Worm (Caenorhabditis elegans) whole organism, L1 larva: Measurements from ENCODE around the gene Y67A10A.3.

Experiments used
- C04F5.9 ChIP-seq: sonication (generic microtip); optimal IDR thresholded peaks from 2 replicates; lab custom pipeline; 2016; ENCODE audit warnings: missing genetic modification characterization, missing compliant biosample characterization
- C16A3.4 ChIP-seq: fragments of 150-350 bp; optimal IDR thresholded peaks from 2 replicates; lab custom pipeline; 2014; ENCODE audit warnings: missing biosample characterization, missing genetic modification characterization
- Y116A8C.19 ChIP-seq: sonication (generic microtip); optimal IDR thresholded peaks from 2 replicates; lab custom pipeline; 2016; ENCODE audit warnings: missing compliant biosample characterization, missing genetic modification characterization, borderline replicate concordance
- alr-1 ChIP-seq: fragments of 200-800 bp; sonication (Bioruptor generic); optimal IDR thresholded peaks from 2 replicates; lab custom pipeline; 2018; ENCODE audit warnings: borderline replicate concordance, mild to moderate bottlenecking, missing genetic modification characterization, missing compliant biosample characterization
- ceh-63 ChIP-seq: fragments of 200-800 bp; sonication (Bioruptor generic); optimal IDR thresholded peaks from 2 replicates; lab custom pipeline; 2018; ENCODE audit warnings: mild to moderate bottlenecking, missing genetic modification characterization, missing compliant biosample characterization
- ceh-82 ChIP-seq, 3 experiments: fragments of 150-350 bp in 1 of 3; sonication (generic microtip) in 2 of 3; optimal IDR thresholded peaks; 2 replicates each; lab custom pipeline; 2014 to 2017; ENCODE audit warnings: missing biosample characterization in 3 of 3, missing genetic modification characterization in 3 of 3
- ces-1 ChIP-seq: fragments of 150-350 bp; optimal IDR thresholded peaks from 2 replicates; lab custom pipeline; 2014; ENCODE audit warnings: missing biosample characterization, missing genetic modification reagents, missing genetic modification characterization
- egl-13 ChIP-seq: sonication (generic microtip); optimal IDR thresholded peaks from 2 replicates; lab custom pipeline; 2016; ENCODE audit warnings: missing genotype, missing genetic modification reagents, missing genetic modification characterization, missing compliant biosample characterization
- elt-2 ChIP-seq: sonication (generic microtip); optimal IDR thresholded peaks from 2 replicates; lab custom pipeline; 2016; ENCODE audit warnings: missing genetic modification characterization, mild to moderate bottlenecking, inconsistent platforms, missing compliant biosample characterization, missing genetic modification reagents
- ets-5 ChIP-seq: fragments of 200-800 bp; sonication (Bioruptor generic); IDR thresholded peaks from 2 replicates; pipeline ENCODE4 v1.3.6; 2022; ENCODE audit warnings: missing genetic modification characterization, missing compliant biosample characterization
- hlh-17 ChIP-seq: fragments of 200-800 bp; sonication (Bioruptor generic); optimal IDR thresholded peaks from 2 replicates; lab custom pipeline; 2018; ENCODE audit warnings: missing genetic modification characterization, mild to moderate bottlenecking, missing compliant biosample characterization, moderate library complexity, borderline replicate concordance
- hlh-4 ChIP-seq: sonication (generic microtip); optimal IDR thresholded peaks from 2 replicates; lab custom pipeline; 2016; ENCODE audit warnings: mild to moderate bottlenecking, missing genetic modification characterization, missing compliant biosample characterization
- jun-1 ChIP-seq: fragments of 150-350 bp; optimal IDR thresholded peaks from 2 replicates; lab custom pipeline; 2014; ENCODE audit warnings: missing biosample characterization, missing genetic modification reagents, missing genetic modification characterization
- lin-13 ChIP-seq: fragments of 150-350 bp; optimal IDR thresholded peaks from 2 replicates; lab custom pipeline; 2014; ENCODE audit warnings: missing biosample characterization, missing genetic modification reagents, missing genetic modification characterization
- lin-35 ChIP-seq, 2 experiments: fragments of 150-350 bp; optimal IDR thresholded peaks; 2 replicates each; lab custom pipeline; 2014; ENCODE audit warnings: missing biosample characterization in 2 of 2, missing genetic modification characterization in 2 of 2, missing genetic modification reagents in 2 of 2
- lin-39 ChIP-seq: fragments of 150-350 bp; optimal IDR thresholded peaks from 2 replicates; lab custom pipeline; 2014; ENCODE audit warnings: missing biosample characterization, missing genetic modification reagents, missing genetic modification characterization
- lir-3 ChIP-seq: sonication (generic microtip); optimal IDR thresholded peaks from 2 replicates; lab custom pipeline; 2016; ENCODE audit warnings: mild to moderate bottlenecking, missing genetic modification characterization, moderate library complexity, missing compliant biosample characterization; ENCODE audit not compliant: poor library complexity
- mab-9 ChIP-seq: fragments of 200-800 bp; sonication (Bioruptor generic); IDR thresholded peaks from 2 replicates; pipeline ENCODE4 v1.3.6; 2022; ENCODE audit warnings: missing genetic modification reagents, missing genetic modification characterization, missing compliant biosample characterization
- mef-2 ChIP-seq: fragments of 150-350 bp; optimal IDR thresholded peaks from 2 replicates; lab custom pipeline; 2014; ENCODE audit warnings: missing biosample characterization, missing genetic modification characterization
- mep-1 ChIP-seq: fragments of 150-350 bp; optimal IDR thresholded peaks from 2 replicates; lab custom pipeline; 2014; ENCODE audit warnings: missing biosample characterization, missing genetic modification characterization
- nhr-19 ChIP-seq: fragments of 200-800 bp; sonication (Bioruptor generic); conservative IDR thresholded peaks from 2 replicates; pipeline ENCODE4 v1.3.6; 2022; ENCODE audit warnings: missing genetic modification characterization, missing compliant biosample characterization
- nhr-237 ChIP-seq: fragments of 150-350 bp; optimal IDR thresholded peaks from 2 replicates; lab custom pipeline; 2014; ENCODE audit warnings: missing biosample characterization, missing genetic modification characterization
- nhr-28 ChIP-seq: fragments of 150-350 bp; optimal IDR thresholded peaks from 2 replicates; lab custom pipeline; 2014; ENCODE audit warnings: missing biosample characterization, missing genetic modification characterization
- nhr-47 ChIP-seq: sonication (generic microtip); optimal IDR thresholded peaks from 2 replicates; lab custom pipeline; 2016; ENCODE audit warnings: mild to moderate bottlenecking, missing genetic modification characterization, moderate library complexity, missing compliant biosample characterization
- nhr-71 ChIP-seq: sonication (generic microtip); optimal IDR thresholded peaks from 2 replicates; lab custom pipeline; 2016; ENCODE audit warnings: mild to moderate bottlenecking, missing genetic modification characterization, moderate library complexity, missing compliant biosample characterization
- nhr-76 ChIP-seq: sonication (generic microtip); optimal IDR thresholded peaks from 2 replicates; lab custom pipeline; 2017; ENCODE audit warnings: missing biosample characterization, missing genetic modification characterization
- nhr-77 ChIP-seq: fragments of 150-350 bp; optimal IDR thresholded peaks from 2 replicates; lab custom pipeline; 2014; ENCODE audit warnings: missing biosample characterization, missing genetic modification characterization
- nhr-90 ChIP-seq: sonication (generic microtip); optimal IDR thresholded peaks from 2 replicates; lab custom pipeline; 2016; ENCODE audit warnings: mild to moderate bottlenecking, missing genetic modification characterization, missing compliant biosample characterization; ENCODE audit not compliant: poor library complexity
- pqm-1 ChIP-seq: sonication (generic microtip); optimal IDR thresholded peaks from 3 replicates; lab custom pipeline; 2017; ENCODE audit warnings: missing biosample characterization, missing genetic modification characterization
- rnt-1 ChIP-seq: sonication (generic microtip); optimal IDR thresholded peaks from 2 replicates; lab custom pipeline; 2016; ENCODE audit warnings: mild to moderate bottlenecking, missing genetic modification characterization, moderate library complexity, missing compliant biosample characterization
- skn-1 ChIP-seq: fragments of 150-350 bp; optimal IDR thresholded peaks from 2 replicates; lab custom pipeline; 2014; ENCODE audit warnings: missing biosample characterization, missing genetic modification characterization
- snpc-4 ChIP-seq: fragments of 150-350 bp; optimal IDR thresholded peaks from 2 replicates; lab custom pipeline; 2014; ENCODE audit warnings: missing biosample characterization, missing genetic modification characterization
- snu-23 ChIP-seq: sonication (generic microtip); optimal IDR thresholded peaks from 2 replicates; lab custom pipeline; 2016; ENCODE audit warnings: missing genetic modification characterization, missing compliant biosample characterization
- sptf-1 ChIP-seq: fragments of 150-350 bp; optimal IDR thresholded peaks from 2 replicates; lab custom pipeline; 2014; ENCODE audit warnings: missing biosample characterization, missing genetic modification characterization
- tbx-2 ChIP-seq: sonication (generic microtip); optimal IDR thresholded peaks from 2 replicates; lab custom pipeline; 2016; ENCODE audit warnings: missing genetic modification characterization, missing compliant biosample characterization
- unc-130 ChIP-seq: fragments of 150-350 bp; optimal IDR thresholded peaks from 2 replicates; lab custom pipeline; 2017; ENCODE audit warnings: missing biosample characterization, missing genetic modification characterization, inconsistent platforms
- unc-30 ChIP-seq: sonication (generic microtip); optimal IDR thresholded peaks from 2 replicates; lab custom pipeline; 2017; ENCODE audit warnings: missing biosample characterization, missing genetic modification characterization
- unc-86 ChIP-seq: sonication (generic microtip); optimal IDR thresholded peaks from 2 replicates; lab custom pipeline; 2016; ENCODE audit warnings: missing genetic modification characterization, missing compliant biosample characterization
- zag-1 ChIP-seq: fragments of 150-350 bp; optimal IDR thresholded peaks from 2 replicates; lab custom pipeline; 2014; ENCODE audit warnings: missing biosample characterization, missing genetic modification characterization
- zip-4 ChIP-seq: fragments of 200-800 bp; sonication (Bioruptor generic); optimal IDR thresholded peaks from 2 replicates; lab custom pipeline; 2018; ENCODE audit warnings: mild to moderate bottlenecking, missing genetic modification characterization, moderate library complexity, missing compliant biosample characterization
- ztf-11 ChIP-seq, 2 experiments: sonication (generic microtip); optimal IDR thresholded peaks; 2 replicates each; lab custom pipeline; 2016 to 2017; ENCODE audit warnings: missing genetic modification characterization in 2 of 2, missing biosample characterization in 1 of 2, missing compliant biosample characterization in 1 of 2
- ztf-4 ChIP-seq: fragments of 150-350 bp; optimal IDR thresholded peaks from 2 replicates; lab custom pipeline; 2014; ENCODE audit warnings: missing biosample characterization, missing genetic modification characterization

Y67A10A.3 gene

DNA sequence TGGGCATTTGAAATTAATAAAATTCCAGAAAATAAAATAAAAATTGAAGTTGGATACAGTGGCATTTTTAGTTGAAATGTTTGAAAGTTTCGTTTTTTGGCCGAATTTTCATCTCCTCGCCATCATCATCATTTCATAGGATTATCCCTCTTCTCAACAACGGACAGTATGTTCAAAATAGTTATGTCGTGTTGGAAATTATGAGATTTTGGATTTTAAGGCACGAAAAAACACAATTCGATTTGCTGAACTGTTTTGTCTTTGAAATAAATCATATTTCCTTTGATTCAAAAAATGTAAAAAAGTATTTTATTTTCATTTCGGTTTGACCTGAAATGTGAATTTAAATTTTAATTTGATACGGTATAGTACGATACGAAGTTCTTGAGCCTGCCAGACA is 9.5 kb upstream of the Y67A10A.3 start, which contains the start of gene srlf-28:
Gene srlf-28, minus strand, starts transcription at position 101 of the 400 bp plus-strand sequence.
- no peak for TF ChIP-seq hlh-4 (tag; lab: Kevin White, UChicago)

- TF ChIP-seq ztf-11 (tag; optimal IDR thresholded peaks at IDR 0.05; lab: Kevin White, UChicago) (no peak), lin-39 (tag; lab: Kevin White, UChicago) (no peak), ces-1 (GFP tag; lab: Kevin White, UChicago) (no peak), skn-1 (no peak), pqm-1 (no peak), lin-35 (GFP tag; optimal IDR thresholded peaks at IDR 0.05; lab: Kevin White, UChicago) (no peak)
Observed at ce11 chrIV:14339657-14340056, 5.4 kb upstream of the Y67A10A.3 start, which contains the start of gene Y67A10A.11. Gene Y67A10A.11, plus strand, starts transcription at chrIV:14339957.

ce11 chrIV:14337757-14338156 is 3.5 kb upstream of the Y67A10A.3 start, which contains the start of gene Y67A10A.2:
Gene Y67A10A.2, plus strand, starts transcription at chrIV:14338057.
- no peak for TF ChIP-seq nhr-71

DNA sequence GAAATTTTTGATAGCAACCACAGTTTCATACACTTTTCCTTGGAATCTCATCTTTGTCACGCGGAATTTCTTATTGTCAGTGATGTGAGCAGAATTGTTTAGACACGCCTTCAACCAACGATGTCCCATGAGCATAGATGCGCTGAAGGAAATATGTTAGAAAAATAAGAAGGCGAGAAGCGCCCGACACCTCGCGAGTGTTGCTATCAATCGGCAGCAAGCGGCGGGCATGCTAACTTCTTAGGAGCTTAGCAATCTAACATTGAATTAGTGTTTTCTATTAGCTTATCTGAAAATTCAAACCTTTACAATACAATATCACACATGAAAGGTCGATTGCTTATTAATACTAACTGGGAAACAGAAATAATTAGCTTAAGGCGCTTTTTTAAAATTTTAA is 1.5 kb upstream of the Y67A10A.3 start:
- no peak for TF ChIP-seq tbx-2 (tag; lab: Kevin White, UChicago)
- TF ChIP-seq ceh-63 (GFP tag; lab: Kevin White, UChicago): no peak
- TF ChIP-seq Y116A8C.19 (tag; lab: Kevin White, UChicago): no peak
- TF ChIP-seq nhr-237: no peak
- no peak for TF ChIP-seq unc-130 (tag; lab: Kevin White, UChicago)
- no peak for TF ChIP-seq hlh-4 (tag; lab: Kevin White, UChicago)
- no peak for TF ChIP-seq nhr-77 (tag; lab: Kevin White, UChicago)
- no peak for TF ChIP-seq hlh-17 (GFP tag; lab: Kevin White, UChicago)
- no peak for TF ChIP-seq rnt-1 (tag; lab: Kevin White, UChicago)
- no peak for TF ChIP-seq zip-4 (GFP tag; lab: Kevin White, UChicago)
- TF ChIP-seq lin-13 (GFP tag; lab: Kevin White, UChicago): no peak
- TF ChIP-seq pqm-1: no peak
- TF ChIP-seq alr-1 (tag; lab: Kevin White, UChicago): no peak
- no peak for TF ChIP-seq egl-13 (tag; lab: Kevin White, UChicago)
- TF ChIP-seq, all 84 proteins: peak for 0

DNA sequence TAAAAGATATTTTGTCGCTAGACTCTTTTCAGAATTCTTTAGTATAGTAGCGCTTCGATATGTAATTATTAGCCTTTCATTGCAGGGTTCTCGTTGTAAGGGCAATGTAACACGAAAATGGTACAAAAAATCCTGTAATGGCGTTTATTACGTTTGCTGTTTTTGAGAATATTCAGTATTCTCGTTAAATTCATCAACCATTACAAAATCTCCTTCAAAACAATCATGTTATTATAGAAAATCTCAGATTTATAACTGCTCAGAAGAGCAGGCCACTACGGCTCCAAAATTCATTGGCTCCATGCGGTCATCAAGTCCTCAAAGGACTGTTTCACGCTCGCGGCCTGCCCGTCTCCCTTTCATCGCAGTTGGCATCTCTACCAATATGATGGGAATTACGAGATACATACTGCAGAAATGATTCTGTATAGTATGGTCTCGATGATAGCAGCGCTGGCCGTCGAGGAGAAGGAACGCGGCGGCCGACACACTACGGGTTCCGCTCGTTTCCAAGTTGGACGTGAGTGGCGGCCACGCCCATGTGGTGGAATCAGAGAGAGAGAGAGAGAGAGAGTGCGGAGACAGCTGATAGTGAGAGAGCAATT is 7.5 kb downstream of the Y67A10A.3 start:
- TF ChIP-seq ets-5 (GFP tag; lab: Robert Waterston, UW) (no peak), unc-30 (tag; lab: Kevin White, UChicago) (no peak), rnt-1 (tag; lab: Kevin White, UChicago) (peak; percentile 94), nhr-47 (tag; lab: Kevin White, UChicago) (peak; percentile 91), nhr-237 (no peak), jun-1 (tag; lab: Kevin White, UChicago) (peak; percentile 34), lir-3 (no peak), nhr-90 (peak; percentile 96), sptf-1 (tag; lab: Kevin White, UChicago) (no peak), ceh-63 (GFP tag; lab: Kevin White, UChicago) (no peak), mef-2 (tag; lab: Kevin White, UChicago) (no peak), snpc-4 (tag; lab: Kevin White, UChicago) (peak; percentile 98), nhr-19 (GFP tag; lab: Robert Waterston, UW) (peak; percentile 93), mab-9 (GFP tag; lab: Robert Waterston, UW) (peak; percentile 60; the same call in 1 of the 2 replicates), Y116A8C.19 (tag; lab: Kevin White, UChicago) (no peak), nhr-71 (peak; percentile 93), C16A3.4 (tag; lab: Kevin White, UChicago) (peak; percentile 19), ztf-4 (tag; lab: Kevin White, UChicago) (no peak), ceh-82 (tag; optimal IDR thresholded peaks at IDR 0.05; lab: Kevin White, UChicago) (peak; percentile 19 to 59 (median 47)), nhr-77 (tag; lab: Kevin White, UChicago) (peak; percentile 73), snu-23 (GFP tag; lab: Kevin White, UChicago) (peak; percentile 90), unc-86 (peak; percentile 8), nhr-28 (tag; lab: Kevin White, UChicago) (no peak), C04F5.9 (tag; lab: Kevin White, UChicago) (peak; percentile 65), hlh-4 (tag; lab: Kevin White, UChicago) (no peak), mep-1 (peak; percentile 41), elt-2 (tag; lab: Kevin White, UChicago) (peak; percentile 91), nhr-76 (tag; lab: Kevin White, UChicago) (no peak), zag-1 (tag; lab: Kevin White, UChicago) (no peak)
